Worm (Caenorhabditis elegans) whole organism, mixed stage, embryonic: ENCODE data around the gene T14B4.8.

ENCODE experiments used
- tbx-8 ChIP-seq: fragments of 200-800 bp; sonication (Bioruptor generic); optimal IDR thresholded peaks from 2 replicates; lab custom pipeline; 2018; ENCODE audit warnings: mild to moderate bottlenecking, missing genetic modification characterization, moderate library complexity, missing compliant biosample characterization
- ztf-11 ChIP-seq: fragments of 150-350 bp; optimal IDR thresholded peaks from 2 replicates; lab custom pipeline; 2014; ENCODE audit warnings: missing biosample characterization, missing genetic modification characterization

DNA sequence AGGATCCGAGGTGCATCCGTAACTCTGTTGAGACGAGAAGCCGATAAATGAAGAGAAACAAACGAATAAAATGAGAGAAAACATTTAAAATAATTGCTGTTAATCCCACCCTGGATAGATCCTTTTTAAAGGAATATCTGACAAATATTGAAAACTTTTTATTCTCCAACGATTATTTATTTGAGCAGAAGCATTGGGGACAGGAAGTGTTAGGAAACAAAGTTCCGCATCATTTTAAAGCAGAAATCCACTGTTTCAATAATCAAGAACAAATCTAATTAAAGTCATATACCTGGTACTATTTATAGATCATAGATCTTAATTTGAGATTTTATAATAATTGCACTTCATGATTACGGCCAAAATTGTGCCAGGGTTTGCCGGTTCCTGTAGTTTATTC, 21.7 kb upstream of the T14B4.8 start, which contains the start of gene F41G3.20:
- no peak for TF ChIP-seq tbx-8 (GFP tag; lab: Kevin White, UChicago)
- TF ChIP-seq ztf-11 (tag; lab: Kevin White, UChicago): no peak
